Fruit fly (Drosophila melanogaster): ENCODE data around the gene CG15386.

CG15386 gene

dm6 chr2L:2196590-2197474 lies 20.2 kb downstream of the CG15386 start (continued):
- TF ChIP-seq ttk (GFP tag; IDR thresholded peaks at IDR 0.05) (no peak), Hr51 (GFP tag; optimal IDR thresholded peaks at IDR 0.05) (peak in 1 of 2 experiments; percentile 59), tna (GFP tag; IDR thresholded peaks at IDR 0.05; ENCODE audit: partially characterized antibody) (no peak), CG2202 (tag; optimal IDR thresholded peaks at IDR 0.05) (no peak), ci (GFP tag; IDR thresholded peaks at IDR 0.05) (no peak), CG11504 (tag; optimal IDR thresholded peaks at IDR 0.05) (peak; percentile 69), CG2120 (GFP tag; optimal IDR thresholded peaks at IDR 0.05) (peak; percentile 70), Ets97D (GFP tag; optimal IDR thresholded peaks at IDR 0.05) (no peak), Fer2 (tag; optimal IDR thresholded peaks at IDR 0.05) (peak; percentile 20), CG9215 (GFP tag; IDR thresholded peaks at IDR 0.05) (no peak), Awh (GFP tag; IDR thresholded peaks at IDR 0.05) (no peak), YL-1 (GFP tag; optimal IDR thresholded peaks at IDR 0.05) (peak; percentile 53), CrebB (tag; optimal IDR thresholded peaks at IDR 0.05) (peak; percentile 76), Dbx (GFP tag; IDR thresholded peaks at IDR 0.05) (no peak), CG4404 (GFP tag; IDR thresholded peaks at IDR 0.05) (no peak), CG10431 (GFP tag; optimal IDR thresholded peaks at IDR 0.05) (peak; percentile 57), pnt (GFP tag; optimal IDR thresholded peaks at IDR 0.05) (no peak), CG16863 (GFP tag; optimal IDR thresholded peaks at IDR 0.05) (peak; percentile 14), Asciz (GFP tag; optimal IDR thresholded peaks at IDR 0.05) (peak; percentile 11), unc-4 (GFP tag; IDR thresholded peaks at IDR 0.05; ENCODE audit: partially characterized antibody) (no peak), CG34224 (GFP tag; IDR thresholded peaks at IDR 0.05; ENCODE audit: partially characterized antibody) (no peak), CG6272 (GFP tag; IDR thresholded peaks at IDR 0.05) (peak; percentile 43), tin (GFP tag; optimal IDR thresholded peaks at IDR 0.05) (peak; percentile 24), Xrp1 (GFP tag; IDR thresholded peaks at IDR 0.05) (no peak), nerfin-2 (GFP tag; IDR thresholded peaks at IDR 0.05; ENCODE audit: partially characterized antibody) (no peak), CG2712 (tag; optimal IDR thresholded peaks at IDR 0.05) (peak; percentile 69), CG7745 (tag; optimal IDR thresholded peaks at IDR 0.05) (no peak), CG10274 (GFP tag; optimal IDR thresholded peaks at IDR 0.05) (no peak), CG12744 (GFP tag; optimal IDR thresholded peaks at IDR 0.05) (peak; percentile 47), Spps (tag; optimal IDR thresholded peaks at IDR 0.05) (peak; percentile 25), CG16813 (GFP tag; IDR thresholded peaks at IDR 0.05; ENCODE audit: partially characterized antibody) (no peak), CG7786 (GFP tag; optimal IDR thresholded peaks at IDR 0.05) (peak; percentile 27), CG9797 (GFP tag; optimal IDR thresholded peaks at IDR 0.05) (no peak), CG15479 (GFP tag; optimal IDR thresholded peaks at IDR 0.05) (peak; percentile 87), CG8089 (GFP tag; optimal IDR thresholded peaks at IDR 0.05) (peak; percentile 16), cg (GFP tag; optimal IDR thresholded peaks at IDR 0.05) (peak; percentile 98), Meics (GFP tag; optimal IDR thresholded peaks at IDR 0.05) (peak; percentile 77), nom (GFP tag; optimal IDR thresholded peaks at IDR 0.05) (peak; percentile 41), CG13296 (GFP tag; optimal IDR thresholded peaks at IDR 0.05) (peak; percentile 84), Sry-β (GFP tag; optimal IDR thresholded peaks at IDR 0.05) (peak; percentile 97), CG31365 (tag; optimal IDR thresholded peaks at IDR 0.05) (peak; percentile 63), fru (optimal IDR thresholded peaks at IDR 0.05) (peak; percentile 10), CG5953 (GFP tag; IDR thresholded peaks at IDR 0.05) (no peak), wor (GFP tag; IDR thresholded peaks at IDR 0.05) (no peak), CG15011 (GFP tag; optimal IDR thresholded peaks at IDR 0.05) (peak; percentile 53), kni (GFP tag; optimal IDR thresholded peaks at IDR 0.05) (peak; percentile 99), CG11398 (GFP tag; optimal IDR thresholded peaks at IDR 0.05) (no peak), Gsc (GFP tag; IDR thresholded peaks at IDR 0.05) (no peak), so (GFP tag; IDR thresholded peaks at IDR 0.05) (no peak)

Data from whole organism, embryonic.